Worm (Caenorhabditis elegans) whole organism, early embryonic: Measurements from ENCODE around the gene egli-1.

Experiments used
- B0310.2 ChIP-seq: sonication (generic microtip); optimal IDR thresholded peaks from 2 replicates; lab custom pipeline; 2016; ENCODE audit warnings: mild to moderate bottlenecking, missing genetic modification characterization, missing compliant biosample characterization
- F13C5.2 ChIP-seq: sonication (generic microtip); optimal IDR thresholded peaks from 2 replicates; lab custom pipeline; 2017; ENCODE audit warnings: mild to moderate bottlenecking, missing genetic modification characterization, inconsistent platforms, missing compliant biosample characterization
- aly-1 ChIP-seq: sonication (generic microtip); optimal IDR thresholded peaks from 2 replicates; lab custom pipeline; 2016; ENCODE audit warnings: missing genetic modification characterization, missing compliant biosample characterization
- ama-1 ChIP-seq: fragments of 150-350 bp; optimal IDR thresholded peaks from 2 replicates; lab custom pipeline; 2014
- ceh-13 ChIP-seq: fragments of 200-800 bp; sonication (Bioruptor generic); optimal IDR thresholded peaks from 2 replicates; lab custom pipeline; 2018; ENCODE audit warnings: mild to moderate bottlenecking, missing genetic modification characterization, missing compliant biosample characterization
- ceh-36 ChIP-seq: sonication (generic microtip); optimal IDR thresholded peaks from 2 replicates; lab custom pipeline; 2016; ENCODE audit warnings: missing genetic modification characterization, inconsistent platforms, missing compliant biosample characterization
- ets-7 ChIP-seq: sonication (generic microtip); optimal IDR thresholded peaks from 2 replicates; lab custom pipeline; 2016; ENCODE audit warnings: missing genotype, missing genetic modification characterization, missing compliant biosample characterization
- flt-1 ChIP-seq: fragments of 200-800 bp; sonication (Bioruptor generic); IDR thresholded peaks from 2 replicates; pipeline ENCODE4 v1.3.6; 2022; ENCODE audit warnings: missing genetic modification characterization, missing compliant biosample characterization
- hmbx-1 ChIP-seq: sonication (generic microtip); optimal IDR thresholded peaks from 2 replicates; lab custom pipeline; 2016; ENCODE audit warnings: mild to moderate bottlenecking, missing genetic modification characterization, missing compliant biosample characterization
- hmg-4 ChIP-seq: fragments of 200-800 bp; sonication (Bioruptor generic); optimal IDR thresholded peaks from 2 replicates; lab custom pipeline; 2018; ENCODE audit warnings: mild to moderate bottlenecking, missing genetic modification characterization, missing compliant biosample characterization
- pes-1 ChIP-seq: fragments of 200-800 bp; sonication (Bioruptor generic); IDR thresholded peaks from 2 replicates; pipeline ENCODE4 v1.3.6; 2022; ENCODE audit warnings: missing genetic modification reagents, missing genetic modification characterization, missing compliant biosample characterization
- scrt-1 ChIP-seq: fragments of 200-800 bp; sonication (Bioruptor generic); IDR thresholded peaks from 2 replicates; pipeline ENCODE4 v1.3.6; 2022; ENCODE audit warnings: missing genetic modification characterization, missing compliant biosample characterization
- tbx-11 ChIP-seq: fragments of 200-800 bp; sonication (Bioruptor generic); IDR thresholded peaks from 2 replicates; pipeline ENCODE4 v1.3.6; 2022; ENCODE audit warnings: missing genetic modification characterization, missing compliant biosample characterization
- tra-4 ChIP-seq: sonication (generic microtip); optimal IDR thresholded peaks from 2 replicates; lab custom pipeline; 2017; ENCODE audit warnings: missing genetic modification characterization, missing compliant biosample characterization

- TF ChIP-seq ama-1 = no peak
- TF ChIP-seq pes-1 (GFP tag; lab: Robert Waterston, UW) = no peak
- no peak for TF ChIP-seq scrt-1 (GFP tag; lab: Robert Waterston, UW)
- no peak for TF ChIP-seq ceh-13 (GFP tag; lab: Kevin White, UChicago)
- TF ChIP-seq hmbx-1 (tag; lab: Kevin White, UChicago) = no peak
- no peak for TF ChIP-seq ceh-36 (tag; lab: Kevin White, UChicago)
- no peak for TF ChIP-seq hmg-4 (GFP tag; lab: Kevin White, UChicago)
- TF ChIP-seq tra-4 (tag; lab: Kevin White, UChicago) = no peak
- no peak for TF ChIP-seq flt-1 (GFP tag; lab: Robert Waterston, UW)
- TF ChIP-seq F13C5.2 (tag; lab: Kevin White, UChicago) = no peak
- TF ChIP-seq tbx-11 (GFP tag; lab: Robert Waterston, UW) = no peak
- TF ChIP-seq aly-1 = no peak
- no peak for TF ChIP-seq B0310.2 (tag; lab: Kevin White, UChicago)
- no peak for TF ChIP-seq ets-7
These were observed 48.6 kb downstream of the egli-1 start, which contains the start of gene C06C3.3 for ce11 chrII:9372393-9372792.
